Worm (Caenorhabditis elegans): ENCODE data around the gene F13A2.10.

DNA sequence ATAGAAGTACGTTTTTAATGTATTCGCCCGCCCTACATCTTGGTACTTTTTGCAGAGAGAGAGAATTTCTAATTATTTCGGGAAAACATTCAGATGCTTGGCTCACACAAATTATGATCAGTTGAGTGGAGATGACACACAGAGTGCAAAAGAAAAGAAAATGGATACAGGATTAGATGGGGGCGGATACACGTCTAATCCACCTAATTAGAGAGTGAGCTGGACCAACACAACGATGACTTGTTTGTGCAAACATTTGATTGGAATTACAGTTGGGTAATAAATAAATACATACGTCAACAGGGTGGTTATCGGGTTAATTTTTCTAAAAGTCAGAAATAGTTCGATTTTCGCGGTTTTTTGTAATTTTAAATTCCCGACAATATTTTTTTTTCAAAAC, 26.9 kb downstream of the F13A2.10 start:
- no peak for TF ChIP-seq klf-2 (GFP tag; conservative IDR thresholded peaks at IDR 0.05)
- TF ChIP-seq ref-1 (GFP tag; conservative IDR thresholded peaks at IDR 0.05), result no peak
- TF ChIP-seq tab-1 (GFP tag; IDR thresholded peaks at IDR 0.05), result no peak
- no peak for TF ChIP-seq cog-1 (tag; optimal IDR thresholded peaks at IDR 0.05)
- TF ChIP-seq flt-1 (GFP tag; IDR thresholded peaks at IDR 0.05), result no peak
